Worm (Caenorhabditis elegans) whole organism, L2 larva: ENCODE data around the gene sec-16A.2.
A peak's percentile ranks its signal among the peaks of the same experiment; 100 is the strongest.
"Not testable (repeated sequence)": the region's sequence is repeated elsewhere in the genome, so short reads cannot be mapped to it uniquely, and the experiment has no call there.

ENCODE experiments used
- Y55F3AM.14 ChIP-seq: fragments of 200-800 bp; sonication (Bioruptor generic); optimal IDR thresholded peaks from 2 replicates; lab custom pipeline; 2018; ENCODE audit warnings: mild to moderate bottlenecking, missing genetic modification characterization, missing compliant biosample characterization
- ZK546.5 ChIP-seq: sonication (generic microtip); optimal IDR thresholded peaks from 2 replicates; lab custom pipeline; 2017; ENCODE audit warnings: missing biosample characterization, missing genetic modification characterization
- alr-1 ChIP-seq: fragments of 150-350 bp; optimal IDR thresholded peaks from 2 replicates; lab custom pipeline; 2014; ENCODE audit warnings: missing biosample characterization, missing genetic modification characterization
- blmp-1 ChIP-seq: sonication (generic microtip); optimal IDR thresholded peaks from 2 replicates; lab custom pipeline; 2017; ENCODE audit warnings: missing genetic modification characterization, mild to moderate bottlenecking, missing compliant biosample characterization, antibody characterized with exemption, moderate library complexity; ENCODE audit not compliant: insufficient read depth
- ceh-16 ChIP-seq: fragments of 150-350 bp; optimal IDR thresholded peaks from 2 replicates; lab custom pipeline; 2014; ENCODE audit warnings: missing biosample characterization, missing genetic modification characterization
- ceh-82 ChIP-seq: fragments of 150-350 bp; optimal IDR thresholded peaks from 2 replicates; lab custom pipeline; 2014; ENCODE audit warnings: missing biosample characterization, missing genetic modification characterization
- crh-2 ChIP-seq: sonication (generic microtip); optimal IDR thresholded peaks from 2 replicates; lab custom pipeline; 2017; ENCODE audit warnings: missing biosample characterization, missing genetic modification characterization
- egl-27 ChIP-seq: sonication (generic microtip); optimal IDR thresholded peaks from 3 replicates; lab custom pipeline; 2017; ENCODE audit warnings: missing biosample characterization, missing genetic modification reagents, missing genetic modification characterization
- elt-1 ChIP-seq: fragments of 150-350 bp; optimal IDR thresholded peaks from 2 replicates; lab custom pipeline; 2014; ENCODE audit warnings: missing biosample characterization, missing genetic modification characterization
- elt-3 ChIP-seq: sonication (generic microtip); optimal IDR thresholded peaks from 2 replicates; lab custom pipeline; 2017; ENCODE audit warnings: missing biosample characterization, missing genetic modification characterization
- fos-1 ChIP-seq: fragments of 150-350 bp; optimal IDR thresholded peaks from 2 replicates; lab custom pipeline; 2014; ENCODE audit warnings: missing biosample characterization, missing genetic modification characterization
- gmeb-1 ChIP-seq: fragments of 150-350 bp; optimal IDR thresholded peaks from 2 replicates; lab custom pipeline; 2014; ENCODE audit warnings: missing biosample characterization, missing genetic modification characterization
- lin-11 ChIP-seq: fragments of 150-350 bp; sonication (generic microtip); optimal IDR thresholded peaks from 2 replicates; lab custom pipeline; 2014; ENCODE audit warnings: missing biosample characterization, missing genetic modification characterization, inconsistent platforms, mixed read lengths
- lin-13 ChIP-seq: fragments of 150-350 bp; optimal IDR thresholded peaks from 2 replicates; lab custom pipeline; 2014; ENCODE audit warnings: missing biosample characterization, missing genetic modification reagents, missing genetic modification characterization
- lin-39 ChIP-seq: fragments of 150-350 bp; optimal IDR thresholded peaks from 2 replicates; lab custom pipeline; 2014; ENCODE audit warnings: missing biosample characterization, missing genetic modification reagents, missing genetic modification characterization
- lsy-2 ChIP-seq, 2 experiments: fragments of 150-350 bp in 1 of 2; sonication (generic microtip) in 1 of 2; optimal IDR thresholded peaks; 2 replicates each; lab custom pipeline; 2014 to 2017; ENCODE audit warnings: missing biosample characterization in 2 of 2, missing genetic modification characterization in 2 of 2
- mab-5 ChIP-seq: fragments of 150-350 bp; optimal IDR thresholded peaks from 2 replicates; lab custom pipeline; 2014; ENCODE audit warnings: missing biosample characterization, missing genetic modification characterization
- nhr-11 ChIP-seq: fragments of 150-350 bp; optimal IDR thresholded peaks from 2 replicates; lab custom pipeline; 2014; ENCODE audit warnings: missing biosample characterization, missing genetic modification characterization
- nhr-12 ChIP-seq: fragments of 150-350 bp; optimal IDR thresholded peaks from 2 replicates; lab custom pipeline; 2014; ENCODE audit warnings: missing biosample characterization, missing genetic modification characterization
- nhr-129 ChIP-seq: fragments of 150-350 bp; optimal IDR thresholded peaks from 2 replicates; lab custom pipeline; 2014; ENCODE audit warnings: missing biosample characterization, missing genetic modification characterization
- nhr-21 ChIP-seq: fragments of 150-350 bp; optimal IDR thresholded peaks from 2 replicates; lab custom pipeline; 2014; ENCODE audit warnings: missing biosample characterization, missing genetic modification characterization
- nhr-23 ChIP-seq: fragments of 150-350 bp; optimal IDR thresholded peaks from 2 replicates; lab custom pipeline; 2014; ENCODE audit warnings: missing biosample characterization, missing genetic modification reagents, missing genetic modification characterization
- nhr-237 ChIP-seq: fragments of 150-350 bp; optimal IDR thresholded peaks from 2 replicates; lab custom pipeline; 2014; ENCODE audit warnings: missing biosample characterization, missing genetic modification characterization
- nhr-25 ChIP-seq: fragments of 150-350 bp; sonication (generic microtip); optimal IDR thresholded peaks from 3 replicates; lab custom pipeline; 2014; ENCODE audit warnings: missing biosample characterization, missing genetic modification characterization
- nhr-6 ChIP-seq: fragments of 150-350 bp; optimal IDR thresholded peaks from 2 replicates; lab custom pipeline; 2014; ENCODE audit warnings: missing biosample characterization, missing genetic modification characterization
- nhr-77 ChIP-seq: fragments of 150-350 bp; optimal IDR thresholded peaks from 2 replicates; lab custom pipeline; 2014; ENCODE audit warnings: missing biosample characterization, missing genetic modification characterization
- sem-4 ChIP-seq: fragments of 150-350 bp; optimal IDR thresholded peaks from 2 replicates; lab custom pipeline; 2014; ENCODE audit warnings: missing biosample characterization, missing genetic modification reagents, missing genetic modification characterization
- skn-1 ChIP-seq: sonication (generic microtip); optimal IDR thresholded peaks from 2 replicates; lab custom pipeline; 2017; ENCODE audit warnings: missing biosample characterization, missing genetic modification characterization
- snpc-4 ChIP-seq: fragments of 150-350 bp; optimal IDR thresholded peaks from 2 replicates; lab custom pipeline; 2014; ENCODE audit warnings: missing biosample characterization, missing genetic modification characterization
- unc-39 ChIP-seq: fragments of 150-350 bp; optimal IDR thresholded peaks from 2 replicates; lab custom pipeline; 2014; ENCODE audit warnings: missing biosample characterization, missing genetic modification characterization
- unc-55 ChIP-seq: fragments of 150-350 bp; sonication (generic microtip); optimal IDR thresholded peaks from 3 replicates; lab custom pipeline; 2014; ENCODE audit warnings: missing biosample characterization, missing genetic modification reagents, missing genetic modification characterization
- unc-62 ChIP-seq: fragments of 150-350 bp; optimal IDR thresholded peaks from 2 replicates; lab custom pipeline; 2014; ENCODE audit warnings: missing biosample characterization, missing genetic modification reagents, missing genetic modification characterization
- zag-1 ChIP-seq: fragments of 150-350 bp; optimal IDR thresholded peaks from 2 replicates; lab custom pipeline; 2014; ENCODE audit warnings: missing biosample characterization, missing genetic modification characterization
- ztf-1 ChIP-seq: fragments of 200-800 bp; sonication (Bioruptor generic); conservative IDR thresholded peaks from 2 replicates; pipeline ENCODE4 v1.3.6; 2022; ENCODE audit warnings: missing genetic modification characterization, missing compliant biosample characterization
- ztf-11 ChIP-seq: sonication (generic microtip); optimal IDR thresholded peaks from 2 replicates; lab custom pipeline; 2017; ENCODE audit warnings: missing biosample characterization, missing genetic modification characterization
- ztf-4 ChIP-seq: fragments of 150-350 bp; optimal IDR thresholded peaks from 2 replicates; lab custom pipeline; 2014; ENCODE audit warnings: missing biosample characterization, missing genetic modification characterization

The sec-16A.2 gene

DNA sequence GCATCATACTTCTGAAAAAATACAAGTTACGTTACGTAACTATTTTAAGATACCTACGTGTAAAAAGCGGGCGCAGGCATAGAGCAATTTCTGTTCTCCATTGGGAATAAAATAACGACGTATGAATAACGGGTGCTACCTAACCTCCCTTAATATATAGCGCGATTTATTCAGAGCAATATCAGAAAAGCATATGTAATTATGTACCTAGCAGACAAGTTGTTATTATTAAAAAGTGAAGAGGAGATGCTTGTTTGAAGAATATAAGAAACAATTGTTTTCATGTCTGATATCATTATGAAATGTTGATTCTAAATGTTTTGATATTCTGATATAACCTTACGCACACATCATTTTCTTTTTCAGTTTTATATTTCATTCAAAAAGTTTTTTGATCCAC lies 31.9 kb downstream of the sec-16A.2 start, which contains the start of gene srh-11:
srh-11 (minus strand) TSS at position 101 of the 400 bp plus-strand sequence.
- no peak for TF ChIP-seq nhr-21 (tag; lab: Kevin White, UChicago)
- no peak for TF ChIP-seq gmeb-1 (tag; lab: Kevin White, UChicago)
- no peak for TF ChIP-seq nhr-11
- TF ChIP-seq nhr-237 (tag; lab: Kevin White, UChicago), result no peak
- no peak for TF ChIP-seq egl-27 (tag; lab: Kevin White, UChicago)
- no peak for TF ChIP-seq crh-2 (tag; lab: Kevin White, UChicago)
- TF ChIP-seq nhr-25, result no peak
- no peak for TF ChIP-seq skn-1
- TF ChIP-seq lin-11 (tag; lab: Kevin White, UChicago), result no peak
- TF ChIP-seq lsy-2 (tag; optimal IDR thresholded peaks at IDR 0.05; lab: Kevin White, UChicago), result no peak
- no peak for TF ChIP-seq ceh-82 (tag; lab: Kevin White, UChicago)
- no peak for TF ChIP-seq elt-1
- TF ChIP-seq nhr-77 (tag; lab: Kevin White, UChicago), result no peak
- TF ChIP-seq unc-39 (tag; lab: Kevin White, UChicago), result no peak
- no peak for TF ChIP-seq elt-3 (tag; lab: Kevin White, UChicago)
- TF ChIP-seq unc-62 (GFP tag; lab: Kevin White, UChicago), result no peak
- TF ChIP-seq nhr-129, result no peak
- no peak for TF ChIP-seq ztf-4 (tag; lab: Kevin White, UChicago)

DNA sequence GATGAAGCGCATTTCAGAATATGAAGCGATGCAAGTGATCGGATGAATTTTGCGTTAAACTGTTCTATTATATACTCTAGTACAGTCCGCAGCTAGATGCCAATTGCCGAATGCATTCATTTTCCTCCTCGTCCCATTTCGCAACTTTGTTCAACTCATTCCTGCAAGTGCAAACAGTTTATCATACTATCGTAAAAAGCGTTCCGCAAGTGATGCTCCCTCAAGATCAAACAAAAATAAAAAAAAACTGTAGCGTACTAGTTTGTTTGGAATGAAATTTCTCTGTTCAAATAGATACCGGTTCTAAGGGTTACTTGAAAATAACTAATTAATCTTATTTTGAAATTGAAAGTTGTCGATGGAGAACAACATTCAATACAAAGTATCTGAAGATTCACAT lies 33.8 kb downstream of the sec-16A.2 start, which contains the start of gene pqn-57:
pqn-57 (minus strand) TSS at position 101 of the 400 bp plus-strand sequence.
- TF ChIP-seq snpc-4 (tag; lab: Kevin White, UChicago), result no peak
- no peak for TF ChIP-seq alr-1
- no peak for TF ChIP-seq blmp-1 (tag; lab: Kevin White, UChicago)
- TF ChIP-seq mab-5 (tag; lab: Kevin White, UChicago), result no peak
- no peak for TF ChIP-seq sem-4 (tag; lab: Kevin White, UChicago)
- TF ChIP-seq lsy-2 (tag; optimal IDR thresholded peaks at IDR 0.05; lab: Kevin White, UChicago), result no peak
- TF ChIP-seq lin-13 (GFP tag; lab: Kevin White, UChicago), result no peak
- no peak for TF ChIP-seq ceh-16 (tag; lab: Kevin White, UChicago)
- no peak for TF ChIP-seq unc-62 (GFP tag; lab: Kevin White, UChicago)
- TF ChIP-seq nhr-12 (tag; lab: Kevin White, UChicago), result no peak
- no peak for TF ChIP-seq ztf-1 (GFP tag; lab: Robert Waterston, UW)
- no peak for TF ChIP-seq lin-39 (tag; lab: Kevin White, UChicago)
- TF ChIP-seq nhr-25, result no peak
- TF ChIP-seq ZK546.5, result no peak
- TF ChIP-seq zag-1, result no peak
- no peak for TF ChIP-seq unc-39 (tag; lab: Kevin White, UChicago)
- TF ChIP-seq egl-27 (tag; lab: Kevin White, UChicago), result no peak
- no peak for TF ChIP-seq unc-55 (GFP tag; lab: Kevin White, UChicago)

DNA sequence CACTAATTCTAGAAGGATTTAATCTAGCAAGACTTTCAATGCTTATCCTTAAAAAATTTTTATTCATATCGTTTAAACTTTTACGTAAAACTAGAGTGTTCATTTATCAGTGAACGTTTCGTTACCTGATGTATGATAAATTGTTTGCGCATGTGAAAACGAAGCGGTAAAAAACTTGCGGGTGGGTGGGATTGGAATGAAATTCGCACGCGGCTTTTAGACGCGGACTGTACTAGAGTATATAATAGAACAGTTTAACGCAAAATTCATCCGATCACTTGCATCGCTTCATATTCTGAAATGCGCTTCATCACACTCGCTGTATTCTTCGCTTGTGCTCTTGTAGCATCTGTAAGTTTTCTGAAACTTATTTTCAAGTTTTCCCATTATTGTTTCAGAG lies 34.8 kb downstream of the sec-16A.2 start, which contains the start of gene abu-9:
abu-9 (plus strand) TSS at position 301 of the 400 bp plus-strand sequence.
- not testable (repeated sequence) for TF ChIP-seq elt-1; nhr-237 (tag; lab: Kevin White, UChicago); ZK546.5
- TF ChIP-seq, all 48 proteins: peak for 0; not testable (repeated sequence) for 48

DNA sequence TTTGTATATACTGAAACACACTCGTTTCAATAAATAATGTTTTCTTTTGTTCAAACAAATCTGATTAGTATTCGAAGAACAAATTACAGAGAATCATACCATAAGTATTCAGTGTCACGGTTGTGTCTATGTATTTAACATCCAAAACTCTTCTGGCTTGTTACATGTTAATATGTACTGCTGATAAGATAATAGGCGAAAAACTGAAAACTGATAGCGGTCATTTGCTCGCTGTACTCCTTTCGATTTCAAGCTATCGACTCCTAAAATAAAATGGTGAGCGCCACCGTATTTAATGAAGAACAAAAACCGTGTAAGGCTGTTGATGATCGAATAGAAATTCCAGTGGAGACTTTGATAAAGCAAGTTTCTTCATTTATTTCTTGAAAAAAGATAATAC lies 36.3 kb downstream of the sec-16A.2 start, which contains the start of gene R09F10.1:
R09F10.1 (plus strand) TSS at position 222 of the 400 bp plus-strand sequence.
- no peak for TF ChIP-seq ztf-11 (tag; lab: Kevin White, UChicago)
- peak; percentile 51 for TF ChIP-seq fos-1 (tag; lab: Kevin White, UChicago)

DNA sequence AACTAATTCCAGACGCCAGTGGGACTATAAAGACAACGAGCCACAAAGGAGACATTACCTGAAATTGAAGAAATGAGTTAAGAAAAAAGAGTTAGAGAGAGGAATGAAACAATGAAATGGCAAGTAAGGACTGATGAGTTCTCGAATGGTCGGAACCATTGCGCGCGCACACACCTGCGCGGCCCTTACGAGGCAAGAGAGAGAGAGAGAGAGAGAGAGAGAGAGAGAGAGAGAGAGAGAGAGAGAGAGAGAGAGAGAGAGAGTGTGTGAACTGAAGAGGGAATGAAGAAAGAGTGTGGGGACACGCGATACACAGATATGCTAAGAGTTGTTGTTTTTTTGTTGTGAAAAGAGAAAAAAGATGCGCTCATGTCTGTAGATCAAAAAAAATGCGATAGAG lies 39.3 kb downstream of the sec-16A.2 start, which contains the start of gene R09F10.8:
R09F10.8 (minus strand) TSS at position 58 of the 400 bp plus-strand sequence.
- TF ChIP-seq nhr-25 (no peak), ztf-1 (GFP tag; lab: Robert Waterston, UW) (no peak), gmeb-1 (tag; lab: Kevin White, UChicago) (no peak), nhr-129 (no peak), fos-1 (tag; lab: Kevin White, UChicago) (no peak), crh-2 (tag; lab: Kevin White, UChicago) (no peak), nhr-77 (tag; lab: Kevin White, UChicago) (no peak), nhr-23 (no peak), snpc-4 (tag; lab: Kevin White, UChicago) (no peak), egl-27 (tag; lab: Kevin White, UChicago) (no peak), nhr-6 (tag; lab: Kevin White, UChicago) (no peak), elt-1 (no peak), unc-62 (GFP tag; lab: Kevin White, UChicago) (no peak), Y55F3AM.14 (no peak)
- TF ChIP-seq, all 48 proteins: peak for 0
